Worm (Caenorhabditis elegans) whole organism, L4 larva: ENCODE measurements around the gene Y82E9BR.3.
A peak's percentile ranks its signal among the peaks of the same experiment; 100 is the strongest.

ENCODE experiments used
- F26F4.8 ChIP-seq: fragments of 200-800 bp; sonication (Bioruptor generic); conservative IDR thresholded peaks from 2 replicates; pipeline ENCODE4 v1.3.6; 2022; ENCODE audit warnings: missing genetic modification characterization, missing compliant biosample characterization
- F37D6.2 ChIP-seq: sonication (generic microtip); optimal IDR thresholded peaks from 2 replicates; lab custom pipeline; 2016; ENCODE audit warnings: mild to moderate bottlenecking, missing genetic modification characterization, missing compliant biosample characterization
- T20F7.1 ChIP-seq: fragments of 200-800 bp; sonication (Bioruptor generic); optimal IDR thresholded peaks from 2 replicates; lab custom pipeline; 2018; ENCODE audit warnings: mild to moderate bottlenecking, missing genetic modification characterization, missing compliant biosample characterization
- T26A8.4 ChIP-seq: fragments of 200-800 bp; sonication (Bioruptor generic); IDR thresholded peaks from 2 replicates; pipeline ENCODE4 v1.3.6; 2022; ENCODE audit warnings: missing genetic modification characterization, missing compliant biosample characterization
- Y5F2A.4 ChIP-seq: fragments of 200-800 bp; sonication (Bioruptor generic); optimal IDR thresholded peaks from 2 replicates; lab custom pipeline; 2018; ENCODE audit warnings: mild to moderate bottlenecking, missing genetic modification characterization, missing compliant biosample characterization
- ceh-28 ChIP-seq: fragments of 150-350 bp; optimal IDR thresholded peaks from 2 replicates; lab custom pipeline; 2014; ENCODE audit warnings: missing biosample characterization, missing genetic modification reagents, missing genetic modification characterization
- cey-2 ChIP-seq: sonication (generic microtip); optimal IDR thresholded peaks from 3 replicates; lab custom pipeline; 2017; ENCODE audit warnings: missing genetic modification characterization, mild to moderate bottlenecking, missing compliant biosample characterization, antibody characterized with exemption, borderline replicate concordance; ENCODE audit not compliant: insufficient read depth
- daf-16 ChIP-seq, 3 experiments: sonication (generic microtip); optimal IDR thresholded peaks; 2 replicates each; lab custom pipeline; 2016 to 2017; ENCODE audit warnings: missing genetic modification characterization in 3 of 3, missing genetic modification reagents in 3 of 3, mild to moderate bottlenecking in 2 of 3, missing compliant biosample characterization in 2 of 3, missing biosample characterization in 1 of 3, moderate library complexity in 1 of 3
- dmd-6 ChIP-seq: fragments of 200-800 bp; sonication (Bioruptor generic); IDR thresholded peaks from 2 replicates; pipeline ENCODE4 v1.3.6; 2022; ENCODE audit warnings: missing genetic modification reagents, missing genetic modification characterization, missing compliant biosample characterization
- dve-1 ChIP-seq: sonication (generic microtip); optimal IDR thresholded peaks from 2 replicates; lab custom pipeline; 2017; ENCODE audit warnings: antibody characterized with exemption, mild to moderate bottlenecking, missing genetic modification characterization, missing compliant biosample characterization; ENCODE audit not compliant: insufficient read depth
- hif-1 ChIP-seq, 2 experiments: sonication (generic microtip); optimal IDR thresholded peaks; 2 replicates each; lab custom pipeline; 2016 to 2017; ENCODE audit warnings: missing compliant biosample characterization in 2 of 2, missing genetic modification characterization in 2 of 2, missing genetic modification reagents in 2 of 2, missing genotype in 2 of 2, mild to moderate bottlenecking in 1 of 2
- hlh-11 ChIP-seq: fragments of 200-800 bp; sonication (Bioruptor generic); optimal IDR thresholded peaks from 2 replicates; lab custom pipeline; 2018; ENCODE audit warnings: mild to moderate bottlenecking, missing genetic modification characterization, missing compliant biosample characterization
- jun-1 ChIP-seq: fragments of 150-350 bp; optimal IDR thresholded peaks from 2 replicates; lab custom pipeline; 2014; ENCODE audit warnings: missing biosample characterization, missing genetic modification reagents, missing genetic modification characterization
- lin-13 ChIP-seq: fragments of 150-350 bp; optimal IDR thresholded peaks from 2 replicates; lab custom pipeline; 2014; ENCODE audit warnings: missing biosample characterization, missing genetic modification reagents, missing genetic modification characterization
- lin-38 ChIP-seq: fragments of 200-800 bp; sonication (Bioruptor generic); IDR thresholded peaks from 2 replicates; pipeline ENCODE4 v1.3.6; 2022; ENCODE audit warnings: missing genetic modification reagents, missing genetic modification characterization, missing compliant biosample characterization
- lsy-2 ChIP-seq, 2 experiments: fragments of 150-350 bp in 1 of 2; sonication (generic microtip) in 1 of 2; optimal IDR thresholded peaks; 2 replicates each; lab custom pipeline; 2014 to 2017; ENCODE audit warnings: missing biosample characterization in 2 of 2, missing genetic modification characterization in 2 of 2
- madf-5 ChIP-seq, 2 experiments: fragments of 200-800 bp; sonication (Bioruptor generic); IDR thresholded peaks; 2 replicates each; pipeline ENCODE4 v1.3.6; 2022; ENCODE audit warnings: missing compliant biosample characterization in 2 of 2, missing genetic modification characterization in 2 of 2
- mdl-1 ChIP-seq, 2 experiments: fragments of 150-350 bp in 1 of 2; sonication (generic microtip) in 1 of 2; optimal IDR thresholded peaks; 2 replicates each; lab custom pipeline; 2014 to 2017; ENCODE audit warnings: missing biosample characterization in 2 of 2, missing genetic modification characterization in 2 of 2
- mep-1 ChIP-seq: fragments of 150-350 bp; sonication (generic microtip); optimal IDR thresholded peaks from 3 replicates; lab custom pipeline; 2014; ENCODE audit warnings: missing biosample characterization, missing genetic modification characterization
- mes-2 ChIP-seq: sonication (generic microtip); optimal IDR thresholded peaks from 2 replicates; lab custom pipeline; 2016; ENCODE audit warnings: missing genotype, mild to moderate bottlenecking, missing genetic modification characterization, missing compliant biosample characterization; ENCODE audit not compliant: poor library complexity, severe bottlenecking
- nhr-10 ChIP-seq: fragments of 150-350 bp; optimal IDR thresholded peaks from 2 replicates; lab custom pipeline; 2014; ENCODE audit warnings: missing biosample characterization, missing genetic modification characterization
- nhr-28 ChIP-seq: fragments of 150-350 bp; optimal IDR thresholded peaks from 2 replicates; lab custom pipeline; 2014; ENCODE audit warnings: missing biosample characterization, missing genetic modification characterization
- nhr-41 ChIP-seq: fragments of 200-800 bp; sonication (Bioruptor generic); IDR thresholded peaks from 2 replicates; pipeline ENCODE4 v1.3.6; 2022; ENCODE audit warnings: missing genetic modification reagents, missing genetic modification characterization, missing compliant biosample characterization
- nhr-42 ChIP-seq: fragments of 200-800 bp; sonication (Bioruptor generic); IDR thresholded peaks from 2 replicates; pipeline ENCODE4 v1.3.6; 2022; ENCODE audit warnings: missing genetic modification characterization, missing compliant biosample characterization
- nhr-6 ChIP-seq: fragments of 150-350 bp; optimal IDR thresholded peaks from 2 replicates; lab custom pipeline; 2014; ENCODE audit warnings: missing biosample characterization, missing genetic modification characterization
- nhr-77 ChIP-seq: fragments of 150-350 bp; optimal IDR thresholded peaks from 2 replicates; lab custom pipeline; 2014; ENCODE audit warnings: missing biosample characterization, missing genetic modification characterization
- pha-4 ChIP-seq, 2 experiments: fragments of 150-350 bp in 1 of 2; fragments of 200-800 bp in 1 of 2; sonication (Bioruptor generic) in 1 of 2; IDR thresholded peaks in 1 of 2; optimal IDR thresholded peaks in 1 of 2; 2 replicates each; pipeline versions ENCODE4 v1.3.6 to Lab custom; 2014 to 2022; ENCODE audit warnings: missing genetic modification characterization in 2 of 2, missing genetic modification reagents in 2 of 2, missing biosample characterization in 1 of 2, missing compliant biosample characterization in 1 of 2
- php-3 ChIP-seq: fragments of 200-800 bp; sonication (Bioruptor generic); IDR thresholded peaks from 2 replicates; pipeline ENCODE4 v1.3.6; 2022; ENCODE audit warnings: missing genetic modification reagents, missing genetic modification characterization, missing compliant biosample characterization
- pqm-1 ChIP-seq: sonication (generic microtip); optimal IDR thresholded peaks from 2 replicates; lab custom pipeline; 2017; ENCODE audit warnings: missing biosample characterization, missing genetic modification characterization
- saeg-2 ChIP-seq: fragments of 200-800 bp; sonication (Bioruptor generic); IDR thresholded peaks from 2 replicates; pipeline ENCODE4 v1.3.6; 2022; ENCODE audit warnings: missing genetic modification reagents, missing genetic modification characterization, missing compliant biosample characterization
- set-16 ChIP-seq: fragments of 200-800 bp; sonication (Bioruptor generic); IDR thresholded peaks from 2 replicates; pipeline ENCODE4 v1.3.6; 2022; ENCODE audit warnings: missing genetic modification reagents, missing genetic modification characterization, missing compliant biosample characterization
- spr-1 ChIP-seq: sonication (generic microtip); optimal IDR thresholded peaks from 2 replicates; lab custom pipeline; 2016; ENCODE audit warnings: mild to moderate bottlenecking, missing genetic modification characterization, missing compliant biosample characterization
- unc-62 ChIP-seq, 3 experiments: fragments of 150-350 bp in 1 of 3; sonication (generic microtip); optimal IDR thresholded peaks in 2 of 3; peaks in 1 of 3; 1 replicate in 1 of 3; 2 replicates in 2 of 3; lab custom pipeline; 2014 to 2017; ENCODE audit warnings: missing biosample characterization in 3 of 3, missing genetic modification characterization in 3 of 3, missing genetic modification reagents in 3 of 3, missing genotype in 1 of 3
- zag-1 ChIP-seq: fragments of 150-350 bp; optimal IDR thresholded peaks from 2 replicates; lab custom pipeline; 2014; ENCODE audit warnings: missing biosample characterization, missing genetic modification characterization
- zfp-2 ChIP-seq: sonication (generic microtip); optimal IDR thresholded peaks from 2 replicates; lab custom pipeline; 2016; ENCODE audit warnings: mild to moderate bottlenecking, missing genetic modification characterization, missing compliant biosample characterization
- zip-11 ChIP-seq: fragments of 200-800 bp; sonication (Bioruptor generic); IDR thresholded peaks from 2 replicates; pipeline ENCODE4 v1.3.6; 2022; ENCODE audit warnings: missing genetic modification characterization, missing compliant biosample characterization
- zip-2 ChIP-seq: fragments of 150-350 bp; optimal IDR thresholded peaks from 2 replicates; lab custom pipeline; 2014; ENCODE audit warnings: missing biosample characterization, missing genetic modification characterization
- ztf-11 ChIP-seq: fragments of 150-350 bp; optimal IDR thresholded peaks from 2 replicates; lab custom pipeline; 2014; ENCODE audit warnings: missing biosample characterization, missing genetic modification characterization

Gene Y82E9BR.3

DNA sequence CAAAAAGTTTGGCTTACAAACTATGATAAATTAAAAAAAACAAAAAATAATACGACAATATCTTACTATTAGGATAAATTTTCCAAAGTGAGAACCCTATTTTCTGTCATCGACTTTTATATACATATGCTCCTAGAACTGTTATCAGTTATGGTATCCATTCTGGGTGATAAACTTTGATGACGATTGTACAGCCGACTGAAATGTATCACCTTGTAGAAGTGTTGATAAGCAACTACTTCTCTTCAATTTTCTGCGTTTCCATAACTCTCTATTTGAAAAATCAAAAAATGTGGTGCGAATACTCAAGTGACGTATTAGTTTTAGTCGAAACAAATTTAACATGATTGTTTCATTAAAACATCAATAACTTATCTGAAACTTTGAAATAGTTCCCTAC, 29.0 kb upstream of the Y82E9BR.3 start:
- TF ChIP-seq lin-13 (GFP tag; lab: Kevin White, UChicago), result no peak
- TF ChIP-seq dmd-6, result peak; percentile 75
- TF ChIP-seq cey-2 (tag; lab: Kevin White, UChicago), result no peak
- no peak for TF ChIP-seq lin-38 (GFP tag; lab: Robert Waterston, UW)
- TF ChIP-seq nhr-28 (tag; lab: Kevin White, UChicago), result peak; percentile 83
- TF ChIP-seq hif-1 (tag; optimal IDR thresholded peaks at IDR 0.05; lab: Kevin White, UChicago), result no peak
- no peak for TF ChIP-seq mep-1
- peak in 1 of 2 experiments; percentile 22 for TF ChIP-seq lsy-2 (tag; optimal IDR thresholded peaks at IDR 0.05; lab: Kevin White, UChicago)
- no peak for TF ChIP-seq Y5F2A.4 (GFP tag; lab: Kevin White, UChicago)
- TF ChIP-seq set-16 (GFP tag; lab: Robert Waterston, UW), result no peak
- no peak for TF ChIP-seq unc-62 (GFP tag; optimal IDR thresholded peaks at IDR 0.05 in 1 of 2; lab: Kevin White, UChicago)
- TF ChIP-seq unc-62 (tag; optimal IDR thresholded peaks at IDR 0.05; lab: Kevin White, UChicago), result no peak
- TF ChIP-seq ztf-11 (tag; lab: Kevin White, UChicago), result no peak
- TF ChIP-seq nhr-6 (tag; lab: Kevin White, UChicago), result no peak
- TF ChIP-seq madf-5 (GFP tag; IDR thresholded peaks at IDR 0.05; lab: Robert Waterston, UW), result no peak
- TF ChIP-seq T26A8.4 (GFP tag; lab: Robert Waterston, UW), result no peak
- peak; percentile 94 for TF ChIP-seq pqm-1 (tag; lab: Kevin White, UChicago)
- peak; percentile 59 for TF ChIP-seq hlh-11 (tag; lab: Kevin White, UChicago)
- TF ChIP-seq dve-1 (tag; lab: Kevin White, UChicago), result peak; percentile 71
- TF ChIP-seq ceh-28 (tag; lab: Kevin White, UChicago), result no peak
- no peak for TF ChIP-seq jun-1 (tag; lab: Kevin White, UChicago)
- TF ChIP-seq zag-1 (tag; lab: Kevin White, UChicago), result no peak
- no peak for TF ChIP-seq F26F4.8 (GFP tag; lab: Robert Waterston, UW)
- no peak for TF ChIP-seq zip-2 (tag; lab: Kevin White, UChicago)
- TF ChIP-seq F37D6.2, result no peak
- no peak for TF ChIP-seq nhr-41 (GFP tag; lab: Robert Waterston, UW)
- TF ChIP-seq daf-16 (GFP tag; optimal IDR thresholded peaks at IDR 0.05; lab: Kevin White, UChicago), result no peak
- TF ChIP-seq daf-16 (tag; optimal IDR thresholded peaks at IDR 0.05; lab: Kevin White, UChicago), result peak; percentile 61
- TF ChIP-seq zip-11 (GFP tag; lab: Robert Waterston, UW), result no peak
- TF ChIP-seq zfp-2 (tag; lab: Kevin White, UChicago), result no peak
- no peak for TF ChIP-seq pha-4 (GFP tag; IDR thresholded peaks at IDR 0.05; lab: Robert Waterston, UW)
- TF ChIP-seq pha-4 (tag; optimal IDR thresholded peaks at IDR 0.05; lab: Kevin White, UChicago), result no peak
- peak; percentile 1 for TF ChIP-seq T20F7.1 (GFP tag; lab: Kevin White, UChicago)
- TF ChIP-seq nhr-77 (tag; lab: Kevin White, UChicago), result peak; percentile 57
- no peak for TF ChIP-seq nhr-42 (GFP tag; lab: Robert Waterston, UW)
- no peak for TF ChIP-seq mdl-1 (tag; optimal IDR thresholded peaks at IDR 0.05; lab: Kevin White, UChicago)
- TF ChIP-seq php-3 (GFP tag; lab: Robert Waterston, UW), result peak; percentile 37; the same call in 1 of the 2 replicates

DNA sequence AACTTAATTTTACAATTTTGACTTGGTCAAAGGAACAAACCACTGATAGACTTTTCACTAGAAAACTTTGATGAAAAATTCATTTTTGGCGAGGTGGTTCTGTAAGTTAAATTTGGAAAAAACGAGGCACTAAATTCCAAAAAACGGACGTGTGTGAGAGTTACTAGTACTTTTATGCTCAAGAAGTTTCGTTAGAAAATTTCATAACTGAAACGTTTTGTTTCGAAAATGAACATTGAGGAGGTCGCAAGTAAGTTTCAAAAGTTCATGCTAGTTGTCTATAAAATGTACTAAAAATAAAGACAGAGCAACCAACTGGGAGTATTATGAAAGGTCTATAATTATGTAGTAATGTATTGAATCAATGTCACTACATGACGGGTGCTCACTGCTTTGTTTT, 27.2 kb upstream of the Y82E9BR.3 start, which contains the start of gene pals-17:
pals-17 (minus strand) TSS at position 101 of the 400 bp plus-strand sequence.
- TF ChIP-seq F26F4.8 (GFP tag; lab: Robert Waterston, UW) (no peak), nhr-10 (tag; lab: Kevin White, UChicago) (no peak), Y5F2A.4 (GFP tag; lab: Kevin White, UChicago) (no peak), mes-2 (tag; lab: Kevin White, UChicago) (no peak), saeg-2 (GFP tag; lab: Robert Waterston, UW) (no peak), spr-1 (tag; lab: Kevin White, UChicago) (no peak)
